Worm (Caenorhabditis elegans) whole organism, L4/young adult: ENCODE data around the gene nhr-173.

ENCODE experiments used
- W03F9.2 ChIP-seq: fragments of 150-350 bp; optimal IDR thresholded peaks from 2 replicates; lab custom pipeline; 2014; ENCODE audit warnings: missing biosample characterization, missing genetic modification characterization
- dao-5 ChIP-seq: sonication (generic microtip); optimal IDR thresholded peaks from 2 replicates; lab custom pipeline; 2016; ENCODE audit warnings: missing genotype, missing genetic modification characterization, moderate library complexity, missing compliant biosample characterization
- him-1 ChIP-seq: sonication (generic microtip); optimal IDR thresholded peaks from 2 replicates; lab custom pipeline; 2016; ENCODE audit warnings: missing genotype, missing genetic modification reagents, missing genetic modification characterization, missing compliant biosample characterization

DNA sequence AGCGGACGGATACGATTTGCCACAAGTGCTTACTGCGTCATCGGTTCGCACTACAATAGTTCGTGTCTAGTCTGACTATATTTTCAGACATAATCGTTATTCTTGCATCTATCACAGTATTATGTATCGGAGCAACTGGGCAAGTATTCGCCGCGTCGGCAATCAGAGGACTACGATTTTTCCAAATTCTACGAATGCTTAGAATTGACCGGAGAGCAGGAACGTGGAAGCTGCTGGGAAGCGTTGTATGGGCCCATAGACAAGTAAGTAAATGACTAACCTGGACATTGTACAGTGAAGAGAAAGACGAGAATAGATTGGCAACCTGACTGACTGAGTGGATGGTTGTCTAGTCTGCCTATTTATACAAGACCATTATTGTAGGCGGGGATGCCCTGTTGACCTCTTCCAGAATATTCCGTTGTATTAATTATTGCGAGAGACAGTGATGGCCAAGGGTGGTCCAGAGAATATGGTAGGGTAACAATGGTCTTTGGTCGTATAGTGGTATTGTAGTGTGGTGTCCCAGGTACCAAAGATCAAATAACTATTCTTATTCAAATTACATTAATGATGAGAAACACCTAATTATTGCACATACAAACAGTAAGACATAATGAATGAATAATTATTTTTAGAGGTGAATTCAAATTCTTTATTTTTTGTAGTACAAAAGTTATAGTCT, 32.6 kb upstream of the nhr-173 start, which contains the start of gene clec-266:
- no peak for TF ChIP-seq him-1 (tag; lab: Kevin White, UChicago)
- no peak for TF ChIP-seq dao-5 (tag; lab: Kevin White, UChicago)
- TF ChIP-seq W03F9.2 (tag; lab: Kevin White, UChicago): no peak
